Worm (Caenorhabditis elegans) whole organism, mixed stage, embryonic: ENCODE data around the gene fbxa-19.

Source experiments
- M03D4.4 ChIP-seq: sonication (generic microtip); optimal IDR thresholded peaks from 2 replicates; lab custom pipeline; 2017; ENCODE audit warnings: mild to moderate bottlenecking, missing genetic modification characterization, missing compliant biosample characterization
- mab-5 ChIP-seq: fragments of 150-350 bp; optimal IDR thresholded peaks from 2 replicates; lab custom pipeline; 2014; ENCODE audit warnings: missing biosample characterization, missing genetic modification characterization

DNA sequence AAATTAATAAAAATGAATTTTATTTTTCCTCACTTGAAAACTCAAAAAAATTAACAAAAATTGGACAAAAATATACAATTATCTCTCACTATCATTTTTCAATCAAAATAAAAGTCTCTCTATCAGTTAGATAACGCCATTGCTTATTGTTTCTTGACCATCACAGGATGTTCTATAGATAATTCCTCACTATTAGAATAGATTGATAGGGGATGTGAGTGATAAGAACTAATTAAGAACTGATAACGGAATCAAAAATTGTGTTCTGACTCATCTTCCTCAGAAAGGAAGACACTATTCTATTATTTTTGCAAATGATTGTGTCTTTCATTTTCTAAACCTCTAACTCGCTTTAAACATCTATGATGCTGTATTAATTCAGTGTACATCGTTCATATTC, 26.1 kb upstream of the fbxa-19 start:
- no peak for TF ChIP-seq mab-5
- no peak for TF ChIP-seq M03D4.4 (tag; lab: Kevin White, UChicago)
